Fruit fly (Drosophila melanogaster): ENCODE data around the gene CG32719.

DNA sequence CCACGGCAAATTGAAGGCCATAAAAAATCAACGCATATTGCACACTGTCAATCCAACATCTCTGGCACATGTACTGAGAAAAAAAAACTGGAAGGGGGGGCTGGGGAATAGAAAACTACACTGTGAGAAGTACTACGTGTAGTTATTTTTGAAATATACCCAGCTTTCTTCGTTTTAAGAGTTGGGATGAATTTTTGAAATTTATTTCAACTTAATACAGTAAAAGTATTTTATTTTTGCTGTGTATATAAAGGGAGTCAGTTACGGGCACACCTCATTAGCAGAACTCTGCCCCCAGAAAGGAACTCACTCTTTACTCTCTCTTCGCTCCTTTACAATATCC is 6.4 kb downstream of the CG32719 start:
- TF ChIP-seq Pif1A (GFP tag; optimal IDR thresholded peaks at IDR 0.05) (peak; percentile 37), CG4496 (GFP tag; IDR thresholded peaks at IDR 0.05) (no peak), CG13204 (GFP tag; optimal IDR thresholded peaks at IDR 0.05) (no peak), CG14655 (GFP tag; optimal IDR thresholded peaks at IDR 0.05) (no peak), EcR (GFP tag; optimal IDR thresholded peaks at IDR 0.05) (no peak)

All from whole organism, pupa.